Fruit fly (Drosophila melanogaster) whole organism, prepupa: ENCODE results near the gene Arl5.

Source experiments
- CG15336 ChIP-seq: fragments of 200-800 bp; sonication (Bioruptor generic); IDR thresholded peaks from 2 replicates; pipeline ENCODE4 v1.3.6; 2022; ENCODE audit warnings: missing biosample characterization, missing genetic modification characterization
- CG34406 ChIP-seq: fragments of 200-800 bp; sonication (Bioruptor generic); optimal IDR thresholded peaks from 3 replicates; lab custom pipeline; 2016; ENCODE audit warnings: missing biosample characterization, missing genetic modification characterization
- OdsH ChIP-seq: fragments of 200-800 bp; sonication (Bioruptor generic); optimal IDR thresholded peaks from 3 replicates; lab custom pipeline; 2016; ENCODE audit warnings: missing biosample characterization, missing genetic modification characterization

- TF ChIP-seq CG34406 (GFP tag; lab: Kevin White, UChicago) = no peak
- no peak for TF ChIP-seq OdsH (GFP tag; lab: Kevin White, UChicago)
- TF ChIP-seq CG15336 (GFP tag; lab: Robert Waterston, UW) = no peak
Measured at dm6 chr3L:8325559-8325958, 25.9 kb upstream of the Arl5 start, which contains the start of gene CG34461.
